Worm (Caenorhabditis elegans) whole organism, young adult: ENCODE measurements around the gene crp-1.

ENCODE experiments used
- B0035.1 ChIP-seq: sonication (generic microtip); optimal IDR thresholded peaks from 2 replicates; lab custom pipeline; 2016; ENCODE audit warnings: missing genetic modification characterization, mild to moderate bottlenecking, missing compliant biosample characterization, missing genotype, missing genetic modification reagents
- B0336.3 ChIP-seq: fragments of 200-800 bp; sonication (Bioruptor generic); IDR thresholded peaks from 2 replicates; pipeline ENCODE4 v1.3.6; 2022; ENCODE audit warnings: missing genetic modification characterization, missing compliant biosample characterization
- F10E7.11 ChIP-seq: sonication (generic microtip); optimal IDR thresholded peaks from 2 replicates; lab custom pipeline; 2017; ENCODE audit warnings: mild to moderate bottlenecking, missing genetic modification characterization, moderate library complexity, missing compliant biosample characterization
- ama-1 ChIP-seq, 3 experiments: fragments of 150-350 bp in 1 of 3; sonication (generic microtip) in 2 of 3; optimal IDR thresholded peaks; 2 replicates each; lab custom pipeline; 2014 to 2018; ENCODE audit warnings: missing biosample characterization in 2 of 3, missing genetic modification characterization in 2 of 3, missing genetic modification reagents in 2 of 3
- attf-6 ChIP-seq: fragments of 200-800 bp; sonication (Bioruptor generic); IDR thresholded peaks from 2 replicates; pipeline ENCODE4 v1.3.6; 2022; ENCODE audit warnings: missing genetic modification reagents, missing genetic modification characterization, missing compliant biosample characterization
- mel-28 ChIP-seq: sonication (generic microtip); optimal IDR thresholded peaks from 2 replicates; lab custom pipeline; 2016; ENCODE audit warnings: borderline replicate concordance, mild to moderate bottlenecking, missing genetic modification characterization, missing compliant biosample characterization
- zfh-2 ChIP-seq: fragments of 200-800 bp; sonication (Bioruptor generic); conservative IDR thresholded peaks from 2 replicates; pipeline ENCODE4 v1.3.6; 2022; ENCODE audit warnings: missing genetic modification reagents, missing genetic modification characterization, missing compliant biosample characterization

ce11 chrV:10453466-10453865, 24.9 kb upstream of the crp-1 start, which contains the start of gene Y32F6A.5:
- TF ChIP-seq B0336.3 (GFP tag; lab: Robert Waterston, UW) (no peak), attf-6 (GFP tag; lab: Robert Waterston, UW) (no peak), mel-28 (tag; lab: Kevin White, UChicago) (no peak), B0035.1 (tag; lab: Kevin White, UChicago) (no peak), ama-1 (optimal IDR thresholded peaks at IDR 0.05; lab: Kevin White, UChicago) (no peak), ama-1 (GFP tag; optimal IDR thresholded peaks at IDR 0.05; lab: Kevin White, UChicago) (no peak), zfh-2 (GFP tag; lab: Robert Waterston, UW) (no peak), F10E7.11 (tag; lab: Kevin White, UChicago) (no peak)
